Fruit fly (Drosophila melanogaster) whole organism, adult: ENCODE measurements around the gene Kua.

ENCODE experiments used
- CG11617 ChIP-seq: fragments of 200-800 bp; sonication (Bioruptor generic); optimal IDR thresholded peaks from 2 replicates; lab custom pipeline; 2017; ENCODE audit warnings: mild to moderate bottlenecking, missing biosample characterization, missing genetic modification reagents, missing genetic modification characterization
- CG12768 ChIP-seq: fragments of 200-800 bp; sonication (Bioruptor generic); optimal IDR thresholded peaks from 2 replicates; lab custom pipeline; 2017; ENCODE audit warnings: missing biosample characterization, missing genetic modification characterization, mild to moderate bottlenecking, moderate library complexity, missing genetic modification reagents
- CG14711 ChIP-seq: fragments of 200-800 bp; sonication (Bioruptor generic); optimal IDR thresholded peaks from 2 replicates; lab custom pipeline; 2018; ENCODE audit warnings: missing biosample characterization, mild to moderate bottlenecking, missing genetic modification characterization, moderate library complexity
- CG1620 ChIP-seq: fragments of 200-800 bp; sonication (Bioruptor generic); optimal IDR thresholded peaks from 2 replicates; lab custom pipeline; 2016; ENCODE audit warnings: missing biosample characterization, missing genetic modification characterization
- CG33017 ChIP-seq: fragments of 200-800 bp; sonication (Bioruptor generic); optimal IDR thresholded peaks from 2 replicates; lab custom pipeline; 2018; ENCODE audit warnings: missing biosample characterization, mild to moderate bottlenecking, missing genetic modification characterization, moderate library complexity
- CG5204 ChIP-seq: fragments of 200-800 bp; sonication (Bioruptor generic); optimal IDR thresholded peaks from 2 replicates; lab custom pipeline; 2016; ENCODE audit warnings: missing biosample characterization, missing genetic modification characterization
- CG7045 ChIP-seq: fragments of 200-800 bp; sonication (Bioruptor generic); optimal IDR thresholded peaks from 2 replicates; lab custom pipeline; 2017; ENCODE audit warnings: missing biosample characterization, mild to moderate bottlenecking, missing genetic modification characterization
- CG7101 ChIP-seq: fragments of 200-800 bp; sonication (Bioruptor generic); optimal IDR thresholded peaks from 2 replicates; lab custom pipeline; 2018; ENCODE audit warnings: missing biosample characterization, mild to moderate bottlenecking, missing genetic modification characterization, moderate library complexity
- Clk ChIP-seq: fragments of 200-800 bp; sonication (Bioruptor generic); optimal IDR thresholded peaks from 2 replicates; lab custom pipeline; 2017; ENCODE audit warnings: missing biosample characterization, missing genetic modification characterization
- Crg-1 ChIP-seq: fragments of 200-800 bp; sonication (Bioruptor generic); optimal IDR thresholded peaks from 2 replicates; lab custom pipeline; 2016; ENCODE audit warnings: missing biosample characterization, missing genetic modification characterization
- Hr96 ChIP-seq: fragments of 200-800 bp; sonication (Bioruptor generic); optimal IDR thresholded peaks from 2 replicates; lab custom pipeline; 2016; ENCODE audit warnings: missing biosample characterization, missing genetic modification characterization
- Mnt ChIP-seq: fragments of 200-800 bp; sonication (Bioruptor generic); optimal IDR thresholded peaks from 2 replicates; lab custom pipeline; 2016; ENCODE audit warnings: missing biosample characterization, mild to moderate bottlenecking, missing genetic modification characterization
- bab1 ChIP-seq: fragments of 200-800 bp; sonication (Bioruptor generic); optimal IDR thresholded peaks from 3 replicates; lab custom pipeline; 2019; ENCODE audit warnings: missing biosample characterization, mild to moderate bottlenecking, missing genetic modification characterization, moderate library complexity
- cic ChIP-seq: fragments of 200-800 bp; sonication (Bioruptor generic); optimal IDR thresholded peaks from 2 replicates; lab custom pipeline; 2017; ENCODE audit warnings: missing biosample characterization, mild to moderate bottlenecking, missing genetic modification characterization, moderate library complexity
- cnc ChIP-seq, 2 experiments: fragments of >200 bp; optimal IDR thresholded peaks; 2 replicates each; lab custom pipeline; 2017
- kay ChIP-seq: fragments of 200-800 bp; sonication (Bioruptor generic); peaks from one replicate; lab custom pipeline; 2016; ENCODE audit warnings: missing biosample characterization, missing genetic modification characterization, borderline replicate concordance
- ovo ChIP-seq: fragments of 200-800 bp; sonication (Bioruptor generic); optimal IDR thresholded peaks from 2 replicates; lab custom pipeline; 2016; ENCODE audit warnings: missing biosample characterization, missing genetic modification characterization
- pad ChIP-seq: fragments of 200-800 bp; sonication (Bioruptor generic); optimal IDR thresholded peaks from 3 replicates; lab custom pipeline; 2017; ENCODE audit warnings: missing biosample characterization, missing genetic modification characterization, mild to moderate bottlenecking, moderate library complexity, missing genetic modification reagents
- tj ChIP-seq: fragments of 200-800 bp; sonication (Bioruptor generic); optimal IDR thresholded peaks from 3 replicates; lab custom pipeline; 2017; ENCODE audit warnings: missing biosample characterization, mild to moderate bottlenecking, missing genetic modification characterization, moderate library complexity
- toe ChIP-seq: fragments of 200-800 bp; sonication (Bioruptor generic); optimal IDR thresholded peaks from 2 replicates; lab custom pipeline; 2016; ENCODE audit warnings: missing biosample characterization, missing genetic modification characterization

The Kua gene

dm6 chr2L:20117752-20118151 lies 20.4 kb downstream of the Kua start:
- TF ChIP-seq CG7101 (tag; lab: Kevin White, UChicago) (no peak), kay (GFP tag; lab: Kevin White, UChicago) (peak; percentile 25), Crg-1 (GFP tag; lab: Kevin White, UChicago) (no peak), pad (no peak)

- TF ChIP-seq CG7101 (tag; lab: Kevin White, UChicago) (peak; percentile 69), Clk (GFP tag; lab: Kevin White, UChicago) (no peak), cic (GFP tag; lab: Kevin White, UChicago) (no peak), toe (GFP tag; lab: Kevin White, UChicago) (peak; percentile 80), ovo (GFP tag; lab: Kevin White, UChicago) (peak; percentile 60), CG7045 (GFP tag; lab: Kevin White, UChicago) (peak; percentile 69), CG12768 (GFP tag; lab: Kevin White, UChicago) (no peak), CG11617 (peak; percentile 50), CG5204 (peak; percentile 68), Crg-1 (GFP tag; lab: Kevin White, UChicago) (peak; percentile 74), Hr96 (peak; percentile 82), bab1 (GFP tag; lab: Kevin White, UChicago) (peak; percentile 67), Mnt (GFP tag; lab: Kevin White, UChicago) (peak; percentile 68), CG14711 (tag; lab: Kevin White, UChicago) (peak; percentile 40), kay (GFP tag; lab: Kevin White, UChicago) (no peak), pad (peak; percentile 100), CG1620 (GFP tag; lab: Kevin White, UChicago) (peak; percentile 89), CG33017 (tag; lab: Kevin White, UChicago) (peak; percentile 35), cnc (optimal IDR thresholded peaks at IDR 0.05; lab: Kevin White, UChicago) (no peak), tj (GFP tag; lab: Kevin White, UChicago) (peak; percentile 25)
Observed at dm6 chr2L:20120388-20121232, 23.2 kb downstream of the Kua start.

- TF ChIP-seq pad (no peak), CG7101 (tag; lab: Kevin White, UChicago) (no peak), CG12768 (GFP tag; lab: Kevin White, UChicago) (no peak), CG5204 (no peak), Crg-1 (GFP tag; lab: Kevin White, UChicago) (no peak), kay (GFP tag; lab: Kevin White, UChicago) (no peak), CG7045 (GFP tag; lab: Kevin White, UChicago) (no peak), CG14711 (tag; lab: Kevin White, UChicago) (no peak), CG1620 (GFP tag; lab: Kevin White, UChicago) (no peak), CG33017 (tag; lab: Kevin White, UChicago) (no peak), bab1 (GFP tag; lab: Kevin White, UChicago) (no peak), tj (GFP tag; lab: Kevin White, UChicago) (no peak), Hr96 (no peak), Clk (GFP tag; lab: Kevin White, UChicago) (no peak), Mnt (GFP tag; lab: Kevin White, UChicago) (no peak), cic (GFP tag; lab: Kevin White, UChicago) (no peak), CG11617 (no peak), toe (GFP tag; lab: Kevin White, UChicago) (no peak)
Observed at dm6 chr2L:20121233-20121551, 23.8 kb downstream of the Kua start.

dm6 chr2L:20134823-20135222 lies 37.4 kb downstream of the Kua start, which contains the start of gene CG10651:
TSS of gene CG10651 (minus strand) at chr2L:20134923.
- TF ChIP-seq CG7101 (tag; lab: Kevin White, UChicago) (no peak), CG5204 (no peak), Mnt (GFP tag; lab: Kevin White, UChicago) (no peak), ovo (GFP tag; lab: Kevin White, UChicago) (no peak), CG1620 (GFP tag; lab: Kevin White, UChicago) (no peak), CG12768 (GFP tag; lab: Kevin White, UChicago) (no peak)

dm6 chr2L:20146218-20146617 lies 48.8 kb downstream of the Kua start:
- TF ChIP-seq CG12768 (GFP tag; lab: Kevin White, UChicago) (no peak), CG7045 (GFP tag; lab: Kevin White, UChicago) (no peak), toe (GFP tag; lab: Kevin White, UChicago) (no peak), Hr96 (no peak), cnc (optimal IDR thresholded peaks at IDR 0.05; lab: Kevin White, UChicago) (no peak), bab1 (GFP tag; lab: Kevin White, UChicago) (no peak), CG33017 (tag; lab: Kevin White, UChicago) (no peak), Clk (GFP tag; lab: Kevin White, UChicago) (no peak), pad (no peak), CG5204 (no peak), ovo (GFP tag; lab: Kevin White, UChicago) (no peak), kay (GFP tag; lab: Kevin White, UChicago) (no peak), Crg-1 (GFP tag; lab: Kevin White, UChicago) (no peak), Mnt (GFP tag; lab: Kevin White, UChicago) (no peak), CG7101 (tag; lab: Kevin White, UChicago) (no peak), cic (GFP tag; lab: Kevin White, UChicago) (no peak), tj (GFP tag; lab: Kevin White, UChicago) (no peak), CG11617 (no peak), CG1620 (GFP tag; lab: Kevin White, UChicago) (no peak), CG14711 (tag; lab: Kevin White, UChicago) (no peak)
